Worm (Caenorhabditis elegans) whole organism, young adult: ENCODE measurements around the gene dnj-15.

Source experiments
- F33H1.4 ChIP-seq: fragments of 200-800 bp; sonication (Bioruptor generic); IDR thresholded peaks from 2 replicates; pipeline ENCODE4 v1.3.6; 2022; ENCODE audit warnings: missing genetic modification reagents, missing genetic modification characterization, missing compliant biosample characterization
- F55B11.4 ChIP-seq: sonication (generic microtip); optimal IDR thresholded peaks from 2 replicates; lab custom pipeline; 2016; ENCODE audit warnings: missing compliant biosample characterization, missing genetic modification characterization, borderline replicate concordance; ENCODE audit not compliant: insufficient read depth
- Y53G8AR.9 ChIP-seq: fragments of 200-800 bp; sonication (Bioruptor generic); conservative IDR thresholded peaks from 2 replicates; pipeline ENCODE4 v1.3.6; 2022; ENCODE audit warnings: missing genetic modification reagents, missing genetic modification characterization, missing compliant biosample characterization
- him-1 ChIP-seq: sonication (generic microtip); optimal IDR thresholded peaks from 2 replicates; lab custom pipeline; 2016; ENCODE audit warnings: missing genotype, missing genetic modification reagents, missing genetic modification characterization, missing compliant biosample characterization
- let-607 ChIP-seq, 2 experiments: fragments of 200-800 bp in 1 of 2; sonication (Bioruptor generic) in 1 of 2; sonication (generic microtip) in 1 of 2; optimal IDR thresholded peaks; 2 replicates each; lab custom pipeline; 2016 to 2018; ENCODE audit warnings: mild to moderate bottlenecking in 2 of 2, missing compliant biosample characterization in 2 of 2, missing genetic modification characterization in 2 of 2, moderate library complexity in 2 of 2, missing genotype in 1 of 2
- snpc-1.1 ChIP-seq: sonication (generic microtip); optimal IDR thresholded peaks from 2 replicates; lab custom pipeline; 2017; ENCODE audit warnings: missing genetic modification characterization, mild to moderate bottlenecking, missing compliant biosample characterization, antibody characterized with exemption, moderate library complexity, missing genotype, missing genetic modification reagents; ENCODE audit not compliant: insufficient read depth
- snpc-1.3 ChIP-seq: sonication (generic microtip); optimal IDR thresholded peaks from 2 replicates; lab custom pipeline; 2017; ENCODE audit warnings: missing genetic modification characterization, mild to moderate bottlenecking, missing compliant biosample characterization, antibody characterized with exemption, moderate library complexity, missing genotype, missing genetic modification reagents; ENCODE audit not compliant: insufficient read depth
- somi-1 ChIP-seq: fragments of 200-800 bp; sonication (Bioruptor generic); optimal IDR thresholded peaks from 2 replicates; lab custom pipeline; 2018; ENCODE audit warnings: mild to moderate bottlenecking, missing genetic modification characterization, missing compliant biosample characterization
- ztf-22 ChIP-seq: fragments of 200-800 bp; sonication (Bioruptor generic); optimal IDR thresholded peaks from 2 replicates; lab custom pipeline; 2018; ENCODE audit warnings: mild to moderate bottlenecking, missing genetic modification characterization, moderate library complexity, missing compliant biosample characterization

Gene dnj-15

DNA sequence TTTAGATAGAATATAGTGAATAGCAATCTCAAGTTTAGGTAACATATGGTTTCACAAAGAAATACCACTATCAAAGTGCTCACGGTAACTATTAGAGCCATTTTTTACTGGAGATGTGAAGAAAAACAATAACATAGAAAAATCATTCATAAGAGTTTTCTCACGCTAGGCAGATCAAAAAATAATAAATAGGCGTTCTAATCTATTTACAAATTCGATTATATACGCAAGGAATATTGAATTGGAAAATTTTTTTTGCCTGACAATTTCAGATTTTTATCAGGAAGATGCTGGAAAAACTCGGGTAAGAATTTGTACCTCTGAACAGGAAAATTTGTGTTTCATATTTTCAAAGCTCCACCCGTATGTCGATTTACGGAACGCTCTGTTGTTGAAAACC, 51.7 kb downstream of the dnj-15 start, which contains the start of gene srbc-70:
srbc-70 (minus strand) TSS at position 101 of the 400 bp plus-strand sequence.
- TF ChIP-seq Y53G8AR.9 (GFP tag; lab: Robert Waterston, UW) (no peak), snpc-1.1 (no peak), F33H1.4 (GFP tag; lab: Robert Waterston, UW) (no peak), ztf-22 (GFP tag; lab: Kevin White, UChicago) (no peak), F55B11.4 (no peak), him-1 (tag; lab: Kevin White, UChicago) (no peak), let-607 (tag; optimal IDR thresholded peaks at IDR 0.05; lab: Kevin White, UChicago) (no peak), snpc-1.3 (tag; lab: Kevin White, UChicago) (no peak), somi-1 (GFP tag; lab: Kevin White, UChicago) (no peak)
